Fruit fly (Drosophila melanogaster): ENCODE data around the gene CG43074.

CG43074 gene

DNA sequence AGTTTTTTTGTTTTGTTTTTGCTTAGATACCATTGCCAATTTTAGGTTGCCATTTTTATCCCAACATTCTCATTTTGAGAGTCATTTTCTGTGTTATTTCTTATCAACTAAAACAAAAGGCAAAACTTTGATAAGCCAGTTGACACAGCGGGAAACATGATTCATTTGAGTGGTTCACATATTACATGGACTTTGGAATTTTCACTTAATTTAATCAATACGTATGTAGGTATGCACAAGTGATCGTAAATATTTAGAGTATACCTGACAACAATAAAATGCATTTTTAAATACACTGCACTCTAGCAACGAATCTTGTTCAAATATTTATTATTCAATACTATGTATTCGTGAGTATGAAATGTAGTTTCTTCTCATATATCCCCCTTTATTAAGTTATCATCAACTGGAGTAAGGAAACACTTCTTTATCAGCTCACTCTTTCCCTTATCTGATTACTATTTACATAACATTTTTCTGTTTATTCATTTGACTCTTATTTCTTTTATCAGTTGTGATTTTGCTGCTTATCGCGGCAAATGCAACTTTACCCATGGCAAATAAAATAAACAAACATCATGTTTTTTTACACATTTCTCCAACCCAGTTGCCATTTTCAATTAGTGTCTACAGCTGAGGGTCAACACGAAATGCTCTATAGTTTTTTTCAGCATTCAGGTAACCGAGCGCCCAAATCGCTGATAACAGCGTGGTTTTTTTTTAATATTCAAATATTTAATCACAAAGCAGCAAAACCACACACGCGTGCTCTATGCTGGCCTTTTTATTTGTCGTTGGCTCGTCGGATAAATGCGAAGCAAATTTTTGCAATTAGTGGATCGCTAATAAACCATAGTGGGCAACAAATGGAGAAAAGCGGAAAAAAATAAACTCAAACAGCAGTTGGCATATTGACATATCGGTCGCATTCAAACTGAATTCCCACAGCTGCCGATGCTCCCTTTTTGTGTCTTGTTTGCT, 34.3 kb upstream of the CG43074 start (continued):
- TF ChIP-seq sens-2 (GFP tag; IDR thresholded peaks at IDR 0.05) = no peak
- no peak for TF ChIP-seq Lhr (GFP tag; optimal IDR thresholded peaks at IDR 0.05)
- TF ChIP-seq CG6791 (GFP tag; IDR thresholded peaks at IDR 0.05; ENCODE audit: partially characterized antibody) = no peak
- peak; percentile 39 for TF ChIP-seq CG18262 (tag; optimal IDR thresholded peaks at IDR 0.05)
- TF ChIP-seq CG8089 (GFP tag; optimal IDR thresholded peaks at IDR 0.05) = no peak
- peak; percentile 26 for TF ChIP-seq org-1 (GFP tag; optimal IDR thresholded peaks at IDR 0.05)
- peak; percentile 53 for TF ChIP-seq nom (GFP tag; optimal IDR thresholded peaks at IDR 0.05)
- no peak for TF ChIP-seq CG7556 (GFP tag; optimal IDR thresholded peaks at IDR 0.05)
- TF ChIP-seq CG10462 (GFP tag; optimal IDR thresholded peaks at IDR 0.05) = no peak
- no peak for TF ChIP-seq CG34376 (GFP tag; optimal IDR thresholded peaks at IDR 0.05)
- no peak for TF ChIP-seq CG31224 (GFP tag; IDR thresholded peaks at IDR 0.05)
- no peak for TF ChIP-seq nmo (GFP tag; optimal IDR thresholded peaks at IDR 0.05)
- TF ChIP-seq CG4854 (GFP tag; optimal IDR thresholded peaks at IDR 0.05) = no peak
- TF ChIP-seq NC2α (GFP tag; optimal IDR thresholded peaks at IDR 0.05) = no peak
- peak; percentile 18 for TF ChIP-seq PHDP (tag; optimal IDR thresholded peaks at IDR 0.05)
- no peak for TF ChIP-seq ERR (GFP tag; optimal IDR thresholded peaks at IDR 0.05)
- TF ChIP-seq tna (GFP tag; IDR thresholded peaks at IDR 0.05; ENCODE audit: partially characterized antibody) = no peak
- peak; percentile 25 for TF ChIP-seq CG1233 (GFP tag; optimal IDR thresholded peaks at IDR 0.05)
- TF ChIP-seq CG32772 (GFP tag; IDR thresholded peaks at IDR 0.05) = no peak
- no peak for TF ChIP-seq btn (GFP tag; optimal IDR thresholded peaks at IDR 0.05)
- no peak for TF ChIP-seq CG31388 (GFP tag; optimal IDR thresholded peaks at IDR 0.05)
- TF ChIP-seq tll (GFP tag; optimal IDR thresholded peaks at IDR 0.05) = peak in 1 of 2 experiments; percentile 76
- TF ChIP-seq CG11504 (tag; optimal IDR thresholded peaks at IDR 0.05) = peak; percentile 4
- no peak for TF ChIP-seq CG7839 (tag; optimal IDR thresholded peaks at IDR 0.05)
- no peak for TF ChIP-seq pfk (GFP tag; optimal IDR thresholded peaks at IDR 0.05)
- TF ChIP-seq ac (GFP tag; optimal IDR thresholded peaks at IDR 0.05) = peak; percentile 66
- TF ChIP-seq CG42726 (GFP tag; IDR thresholded peaks at IDR 0.05; ENCODE audit: partially characterized antibody) = no peak
- TF ChIP-seq Pdp1 (GFP tag; optimal IDR thresholded peaks at IDR 0.05) = peak in 1 of 2 experiments; percentile 68
- no peak for TF ChIP-seq CG12659 (GFP tag; optimal IDR thresholded peaks at IDR 0.05)
- no peak for TF ChIP-seq Ravus (GFP tag; IDR thresholded peaks at IDR 0.05)
- peak; percentile 39 for TF ChIP-seq Hmr (GFP tag; optimal IDR thresholded peaks at IDR 0.05)
- TF ChIP-seq CG16779 (GFP tag; IDR thresholded peaks at IDR 0.05) = no peak
- peak; percentile 22 for TF ChIP-seq CG2712 (tag; optimal IDR thresholded peaks at IDR 0.05)
- TF ChIP-seq zen2 (GFP tag; IDR thresholded peaks at IDR 0.05; ENCODE audit: partially characterized antibody) = no peak
- TF ChIP-seq CG30431 (GFP tag; optimal IDR thresholded peaks at IDR 0.05) = no peak
- TF ChIP-seq klu (GFP tag; IDR thresholded peaks at IDR 0.05) = no peak
- TF ChIP-seq abd-A (tag; optimal IDR thresholded peaks at IDR 0.05) = no peak
- TF ChIP-seq salm (tag; optimal IDR thresholded peaks at IDR 0.05) = no peak
- TF ChIP-seq rib (GFP tag; IDR thresholded peaks at IDR 0.05) = no peak
- no peak for TF ChIP-seq Oli (tag; optimal IDR thresholded peaks at IDR 0.05)
- no peak for TF ChIP-seq pnt (GFP tag; optimal IDR thresholded peaks at IDR 0.05)
- TF ChIP-seq Six4 (GFP tag; optimal IDR thresholded peaks at IDR 0.05) = no peak
- peak; percentile 59 for TF ChIP-seq CG8924 (tag; optimal IDR thresholded peaks at IDR 0.05)
- no peak for TF ChIP-seq jigr1 (GFP tag; IDR thresholded peaks at IDR 0.05)
- TF ChIP-seq so (GFP tag; IDR thresholded peaks at IDR 0.05) = no peak
- TF ChIP-seq exex (tag; optimal IDR thresholded peaks at IDR 0.05) = no peak
- TF ChIP-seq CG31365 (tag; optimal IDR thresholded peaks at IDR 0.05) = no peak
- no peak for TF ChIP-seq slou (GFP tag; optimal IDR thresholded peaks at IDR 0.05)
